Worm (Caenorhabditis elegans) whole organism, L3 larva: ENCODE data around the gene idpc-4.

Experiments
- ZK546.5 ChIP-seq: sonication (generic microtip); optimal IDR thresholded peaks from 2 replicates; lab custom pipeline; 2017; ENCODE audit warnings: missing biosample characterization, missing genetic modification characterization
- ceh-16 ChIP-seq: sonication (generic microtip); optimal IDR thresholded peaks from 2 replicates; lab custom pipeline; 2017; ENCODE audit warnings: missing biosample characterization, missing genetic modification characterization
- ceh-28 ChIP-seq: fragments of 150-350 bp; optimal IDR thresholded peaks from 2 replicates; lab custom pipeline; 2014; ENCODE audit warnings: missing biosample characterization, missing genetic modification reagents, missing genetic modification characterization
- ceh-82 ChIP-seq: fragments of 150-350 bp; optimal IDR thresholded peaks from 2 replicates; lab custom pipeline; 2014; ENCODE audit warnings: missing biosample characterization, missing genetic modification characterization
- egl-27 ChIP-seq: sonication (generic microtip); optimal IDR thresholded peaks from 4 replicates; lab custom pipeline; 2017; ENCODE audit warnings: missing biosample characterization, missing genetic modification reagents, missing genetic modification characterization
- elt-1 ChIP-seq: fragments of 150-350 bp; optimal IDR thresholded peaks from 2 replicates; lab custom pipeline; 2014; ENCODE audit warnings: missing biosample characterization, missing genetic modification characterization
- elt-2 ChIP-seq: sonication (generic microtip); optimal IDR thresholded peaks from 2 replicates; lab custom pipeline; 2016; ENCODE audit warnings: missing genetic modification reagents, mild to moderate bottlenecking, missing genetic modification characterization, missing compliant biosample characterization
- elt-3 ChIP-seq, 3 experiments: fragments of 150-350 bp in 1 of 3; sonication (generic microtip) in 2 of 3; optimal IDR thresholded peaks; 2 replicates in 2 of 3; 4 replicates in 1 of 3; lab custom pipeline; 2014 to 2017; ENCODE audit warnings: missing biosample characterization in 3 of 3, missing genetic modification characterization in 3 of 3
- eor-1 ChIP-seq, 2 experiments: fragments of 150-350 bp; optimal IDR thresholded peaks; 2 replicates each; lab custom pipeline; 2014 to 2018; ENCODE audit warnings: missing biosample characterization in 2 of 2, missing genetic modification characterization in 2 of 2
- fkh-2 ChIP-seq: fragments of 150-350 bp; optimal IDR thresholded peaks from 2 replicates; lab custom pipeline; 2014; ENCODE audit warnings: missing biosample characterization, missing genetic modification reagents, missing genetic modification characterization
- fos-1 ChIP-seq: fragments of 150-350 bp; optimal IDR thresholded peaks from 2 replicates; lab custom pipeline; 2014; ENCODE audit warnings: missing biosample characterization, missing genetic modification characterization
- hmg-11 ChIP-seq: sonication (generic microtip); optimal IDR thresholded peaks from 2 replicates; lab custom pipeline; 2016; ENCODE audit warnings: missing genetic modification characterization, missing compliant biosample characterization
- jun-1 ChIP-seq: fragments of 150-350 bp; optimal IDR thresholded peaks from 2 replicates; lab custom pipeline; 2014; ENCODE audit warnings: missing biosample characterization, missing genetic modification reagents, missing genetic modification characterization
- lin-15B ChIP-seq: fragments of 150-350 bp; optimal IDR thresholded peaks from 2 replicates; lab custom pipeline; 2014; ENCODE audit warnings: missing biosample characterization, missing genetic modification characterization
- lsy-12 ChIP-seq: sonication (generic microtip); optimal IDR thresholded peaks from 2 replicates; lab custom pipeline; 2016; ENCODE audit warnings: mild to moderate bottlenecking, missing genetic modification characterization, missing compliant biosample characterization
- mdl-1 ChIP-seq: fragments of 150-350 bp; optimal IDR thresholded peaks from 2 replicates; lab custom pipeline; 2014; ENCODE audit warnings: missing biosample characterization, missing genetic modification characterization
- mml-1 ChIP-seq: fragments of 150-350 bp; sonication (generic microtip); optimal IDR thresholded peaks from 3 replicates; lab custom pipeline; 2014; ENCODE audit warnings: missing biosample characterization, missing genetic modification characterization
- nfya-1 ChIP-seq: sonication (generic microtip); optimal IDR thresholded peaks from 2 replicates; lab custom pipeline; 2017; ENCODE audit warnings: missing genetic modification characterization, mild to moderate bottlenecking, missing compliant biosample characterization, antibody characterized with exemption, moderate library complexity; ENCODE audit not compliant: insufficient read depth
- nhr-11 ChIP-seq: fragments of 150-350 bp; optimal IDR thresholded peaks from 2 replicates; lab custom pipeline; 2014; ENCODE audit warnings: missing biosample characterization, missing genetic modification characterization
- nhr-23 ChIP-seq: fragments of 150-350 bp; optimal IDR thresholded peaks from 2 replicates; lab custom pipeline; 2014; ENCODE audit warnings: missing biosample characterization, missing genetic modification reagents, missing genetic modification characterization
- nhr-43 ChIP-seq: sonication (generic microtip); optimal IDR thresholded peaks from 2 replicates; lab custom pipeline; 2016; ENCODE audit warnings: mild to moderate bottlenecking, missing genetic modification characterization, missing compliant biosample characterization; ENCODE audit not compliant: poor library complexity, severe bottlenecking
- nhr-67 ChIP-seq: fragments of 150-350 bp; optimal IDR thresholded peaks from 2 replicates; lab custom pipeline; 2014; ENCODE audit warnings: missing biosample characterization, missing genetic modification characterization
- nhr-77 ChIP-seq: fragments of 150-350 bp; optimal IDR thresholded peaks from 2 replicates; lab custom pipeline; 2014; ENCODE audit warnings: missing biosample characterization, missing genetic modification characterization
- pha-4 ChIP-seq: fragments of 150-350 bp; optimal IDR thresholded peaks from 2 replicates; lab custom pipeline; 2014; ENCODE audit warnings: missing biosample characterization, missing genetic modification reagents, missing genetic modification characterization
- pqm-1 ChIP-seq: fragments of 150-350 bp; optimal IDR thresholded peaks from 2 replicates; lab custom pipeline; 2017; ENCODE audit warnings: missing biosample characterization, missing genetic modification characterization, inconsistent platforms
- snpc-4 ChIP-seq: fragments of 150-350 bp; optimal IDR thresholded peaks from 2 replicates; lab custom pipeline; 2014; ENCODE audit warnings: missing biosample characterization, missing genetic modification characterization
- tbx-2 ChIP-seq: sonication (generic microtip); optimal IDR thresholded peaks from 2 replicates; lab custom pipeline; 2016; ENCODE audit warnings: mild to moderate bottlenecking, missing genetic modification characterization, missing compliant biosample characterization
- unc-62 ChIP-seq: fragments of 150-350 bp; sonication (generic microtip); optimal IDR thresholded peaks from 4 replicates; lab custom pipeline; 2014; ENCODE audit warnings: missing biosample characterization, missing genetic modification reagents, missing genetic modification characterization
- ztf-4 ChIP-seq: fragments of 150-350 bp; optimal IDR thresholded peaks from 2 replicates; lab custom pipeline; 2014; ENCODE audit warnings: missing biosample characterization, missing genetic modification characterization

The idpc-4 gene

ce11 chrV:9609217-9609616, 16.0 kb upstream of the idpc-4 start:
- TF ChIP-seq snpc-4 (tag; lab: Kevin White, UChicago) (no peak), lsy-12 (tag; lab: Kevin White, UChicago) (no peak), elt-3 (tag; optimal IDR thresholded peaks at IDR 0.05; lab: Kevin White, UChicago) (no peak), unc-62 (GFP tag; lab: Kevin White, UChicago) (no peak), pqm-1 (tag; lab: Kevin White, UChicago) (no peak), hmg-11 (tag; lab: Kevin White, UChicago) (no peak), tbx-2 (no peak), ceh-28 (no peak), elt-2 (tag; lab: Kevin White, UChicago) (no peak), nhr-11 (tag; lab: Kevin White, UChicago) (no peak)
- TF ChIP-seq, all 47 proteins: peak for 0

- TF ChIP-seq snpc-4 (tag; lab: Kevin White, UChicago) (no peak), nhr-67 (tag; lab: Kevin White, UChicago) (no peak), ceh-16 (tag; lab: Kevin White, UChicago) (no peak), pha-4 (tag; lab: Kevin White, UChicago) (peak; percentile 42)
- TF ChIP-seq, all 47 proteins: peak for 1
These were observed 9.5 kb upstream of the idpc-4 start, which contains the start of gene pqn-63 for ce11 chrV:9615725-9616124. TSS of gene pqn-63 (plus strand) at chrV:9616031.

- no peak for TF ChIP-seq ceh-82 (tag; lab: Kevin White, UChicago)
- TF ChIP-seq elt-1 (tag; lab: Kevin White, UChicago): no peak
- no peak for TF ChIP-seq ztf-4
- TF ChIP-seq egl-27 (tag; lab: Kevin White, UChicago): no peak
- no peak for TF ChIP-seq ceh-28
These were observed 9.1 kb upstream of the idpc-4 start for ce11 chrV:9616130-9616529.

DNA sequence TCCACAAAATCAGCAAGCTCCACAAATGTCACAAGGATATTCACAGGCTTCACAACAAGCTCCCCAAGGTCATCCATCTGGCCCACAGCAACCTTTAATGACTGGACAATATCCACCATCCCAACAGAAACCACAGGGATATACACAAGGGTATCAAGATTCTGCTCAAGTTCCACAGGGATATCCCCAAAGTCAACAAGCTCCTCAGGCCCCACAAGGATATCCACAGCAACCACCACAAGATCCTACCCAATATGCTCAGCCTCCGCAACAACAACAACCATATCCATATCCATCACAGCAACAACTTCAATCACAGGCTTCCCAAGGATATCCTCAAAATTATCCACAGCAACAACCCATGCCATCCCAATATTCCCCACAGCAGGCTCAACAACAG, 8.5 kb upstream of the idpc-4 start:
- TF ChIP-seq lsy-12 (tag; lab: Kevin White, UChicago): no peak
- TF ChIP-seq fos-1: no peak

ce11 chrV:9618420-9618819, 6.8 kb upstream of the idpc-4 start:
- TF ChIP-seq ZK546.5 (tag; lab: Kevin White, UChicago) (no peak), nhr-11 (tag; lab: Kevin White, UChicago) (no peak), jun-1 (tag; lab: Kevin White, UChicago) (no peak), mdl-1 (no peak), nfya-1 (no peak), eor-1 (tag; optimal IDR thresholded peaks at IDR 0.05; lab: Kevin White, UChicago) (no peak), mml-1 (tag; lab: Kevin White, UChicago) (no peak), nhr-23 (tag; lab: Kevin White, UChicago) (no peak), lin-15B (tag; lab: Kevin White, UChicago) (no peak), elt-1 (tag; lab: Kevin White, UChicago) (no peak), lsy-12 (tag; lab: Kevin White, UChicago) (no peak), fos-1 (no peak), nhr-77 (tag; lab: Kevin White, UChicago) (no peak), ceh-28 (no peak)

DNA sequence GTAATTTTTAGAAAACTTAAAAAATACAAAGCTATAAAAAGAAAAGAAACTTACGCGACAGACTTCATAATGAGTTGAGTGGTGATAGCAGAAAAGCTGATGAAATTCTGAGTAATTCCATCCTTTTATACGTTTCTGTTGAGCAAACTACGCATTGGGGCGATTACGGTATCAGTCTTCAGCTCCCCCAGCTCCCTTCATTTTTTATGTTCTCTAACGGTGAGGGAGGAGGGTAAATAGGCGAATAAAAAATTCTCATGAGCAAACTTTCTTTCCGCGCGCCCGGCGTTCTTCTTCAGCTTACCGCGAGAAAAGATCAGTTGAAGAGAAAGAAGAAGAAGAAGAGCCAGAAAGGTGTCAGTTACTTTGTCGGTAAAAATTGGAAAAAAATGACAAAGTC, 6.3 kb upstream of the idpc-4 start, which contains the start of gene idpc-7:
Gene idpc-7, minus strand, starts transcription at position 101 of the 400 bp plus-strand sequence.
- TF ChIP-seq nhr-67 (tag; lab: Kevin White, UChicago) (no peak), nhr-43 (tag; lab: Kevin White, UChicago) (no peak)

DNA sequence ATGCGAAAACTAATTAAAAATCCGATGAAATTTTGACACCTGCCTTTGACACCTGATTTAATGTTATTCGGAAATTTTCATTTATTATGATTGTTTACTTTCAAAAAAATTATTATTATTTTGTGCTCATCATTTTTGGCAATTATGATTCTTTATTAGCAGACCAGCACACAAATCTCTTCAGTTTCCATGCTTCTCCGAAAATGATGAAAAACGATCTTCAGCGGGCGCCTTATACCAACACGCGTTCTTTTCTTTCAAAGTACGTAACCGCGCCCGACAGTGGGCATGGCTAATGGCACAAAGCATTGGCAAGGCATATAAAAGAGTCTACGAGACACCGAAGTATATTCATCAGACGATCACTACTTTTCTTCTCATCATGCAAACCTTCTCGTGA, 5.4 kb upstream of the idpc-4 start, which contains the start of gene idpc-6:
Gene idpc-6, plus strand, starts transcription at position 301 of the 400 bp plus-strand sequence.
- TF ChIP-seq fkh-2 (tag; lab: Kevin White, UChicago): no peak
